Worm (Caenorhabditis elegans): ENCODE results near the gene str-101.

DNA sequence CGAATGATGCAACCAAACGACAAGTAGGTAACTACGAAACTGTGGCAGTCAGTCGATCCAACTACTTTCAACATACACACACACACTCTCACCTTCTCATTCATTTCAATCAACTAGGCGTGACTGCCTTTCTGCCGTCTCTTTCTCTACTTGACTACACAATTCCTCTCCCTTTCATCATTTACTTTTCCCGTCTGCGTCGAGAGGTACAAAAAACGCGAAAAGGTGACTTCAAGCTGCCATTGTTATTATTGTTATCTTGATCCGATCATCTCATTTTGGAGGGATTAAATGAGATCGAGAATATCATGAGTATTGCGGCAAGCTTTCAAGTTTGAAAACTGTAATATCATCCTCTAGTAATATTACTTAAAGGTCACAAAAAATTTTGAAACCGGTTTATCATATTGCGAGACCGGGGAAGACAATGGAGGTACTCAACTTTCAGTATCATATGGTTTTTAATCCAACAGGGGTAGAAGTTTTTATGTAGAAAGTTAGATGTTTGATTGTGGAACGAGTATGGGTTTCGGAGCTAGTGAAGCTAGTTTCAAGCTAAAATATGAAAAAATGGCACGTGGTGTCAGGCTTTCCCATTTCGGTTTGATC, 47.6 kb downstream of the str-101 start:
- TF ChIP-seq hrde-1 (tag; optimal IDR thresholded peaks at IDR 0.05; ENCODE audit: borderline replicate concordance) (no peak), efl-1 (GFP tag; optimal IDR thresholded peaks at IDR 0.05) (no peak)
